Fruit fly (Drosophila melanogaster) whole organism, embryonic: ENCODE results near the gene Dic4.
A peak's percentile ranks its signal among the peaks of the same experiment; 100 is the strongest.

Experiments used
- B-H2 ChIP-seq: fragments of 200-800 bp; sonication (Bioruptor generic); optimal IDR thresholded peaks from 2 replicates; lab custom pipeline; 2018; ENCODE audit warnings: missing biosample characterization, mild to moderate bottlenecking, missing genetic modification characterization
- Bdp1 ChIP-seq: fragments of 200-800 bp; sonication (Bioruptor generic); optimal IDR thresholded peaks from 3 replicates; lab custom pipeline; 2016; ENCODE audit warnings: missing biosample characterization, missing genetic modification characterization
- CG11696 ChIP-seq: fragments of 200-800 bp; sonication (Bioruptor generic); IDR thresholded peaks from 2 replicates; pipeline ENCODE4 v1.3.6; 2022; ENCODE audit warnings: missing biosample characterization, missing genetic modification characterization
- CG12104 ChIP-seq: fragments of 200-800 bp; sonication (Bioruptor generic); optimal IDR thresholded peaks from 3 replicates; lab custom pipeline; 2016; ENCODE audit warnings: missing biosample characterization, missing genetic modification characterization
- CG12236 ChIP-seq: fragments of 200-800 bp; sonication (Bioruptor generic); optimal IDR thresholded peaks from 2 replicates; lab custom pipeline; 2016; ENCODE audit warnings: missing biosample characterization, missing genetic modification characterization
- CG13894 ChIP-seq: fragments of 200-800 bp; sonication (Bioruptor generic); optimal IDR thresholded peaks from 3 replicates; lab custom pipeline; 2018; ENCODE audit warnings: missing biosample characterization, mild to moderate bottlenecking, missing genetic modification characterization, moderate library complexity
- CG14441 ChIP-seq: fragments of 200-800 bp; sonication (Bioruptor generic); IDR thresholded peaks from 2 replicates; pipeline ENCODE4 v1.3.6; 2022; ENCODE audit warnings: missing biosample characterization, missing genetic modification characterization
- CG17568 ChIP-seq: fragments of 200-800 bp; sonication (Bioruptor generic); optimal IDR thresholded peaks from 2 replicates; lab custom pipeline; 2018; ENCODE audit warnings: missing biosample characterization, mild to moderate bottlenecking, missing genetic modification characterization, moderate library complexity
- CG17802 ChIP-seq: fragments of 200-800 bp; sonication (Bioruptor generic); optimal IDR thresholded peaks from 2 replicates; lab custom pipeline; 2018; ENCODE audit warnings: missing biosample characterization, mild to moderate bottlenecking, missing genetic modification characterization, moderate library complexity
- CG18011 ChIP-seq: fragments of 200-800 bp; sonication (Bioruptor generic); optimal IDR thresholded peaks from 2 replicates; lab custom pipeline; 2017; ENCODE audit warnings: missing biosample characterization, missing genetic modification characterization, mild to moderate bottlenecking, moderate library complexity, missing genotype
- CG2199 ChIP-seq: fragments of 200-800 bp; sonication (Bioruptor generic); IDR thresholded peaks from 3 replicates; pipeline ENCODE4 v1.3.6; 2022; ENCODE audit warnings: missing biosample characterization, missing genetic modification characterization
- CG4854 ChIP-seq: fragments of 200-800 bp; sonication (Bioruptor generic); optimal IDR thresholded peaks from 2 replicates; lab custom pipeline; 2016; ENCODE audit warnings: missing biosample characterization, missing genetic modification characterization, inconsistent platforms
- CG6791 ChIP-seq: fragments of 200-800 bp; sonication (Bioruptor generic); IDR thresholded peaks from 3 replicates; pipeline ENCODE4 v1.3.6; 2022; ENCODE audit warnings: missing biosample characterization, missing genetic modification characterization; ENCODE audit not compliant: partially characterized antibody
- CG8281 ChIP-seq: fragments of 200-800 bp; sonication (Bioruptor generic); optimal IDR thresholded peaks from 2 replicates; lab custom pipeline; 2018; ENCODE audit warnings: missing biosample characterization, mild to moderate bottlenecking, missing genetic modification characterization, moderate library complexity
- CTCF ChIP-seq: fragments of 200-800 bp; sonication (Bioruptor generic); optimal IDR thresholded peaks from 2 replicates; lab custom pipeline; 2017; ENCODE audit warnings: missing biosample characterization, mild to moderate bottlenecking, missing genetic modification characterization, moderate library complexity
- D19B ChIP-seq: fragments of 200-800 bp; sonication (Bioruptor generic); optimal IDR thresholded peaks from 2 replicates; lab custom pipeline; 2017; ENCODE audit warnings: missing biosample characterization, mild to moderate bottlenecking, missing genetic modification characterization
- Dbx ChIP-seq: fragments of 200-800 bp; sonication (Bioruptor generic); IDR thresholded peaks from 3 replicates; pipeline ENCODE4 v1.3.6; 2022; ENCODE audit warnings: missing biosample characterization, missing genetic modification characterization
- Eip74EF ChIP-seq, 2 experiments: fragments of 200-800 bp in 1 of 2; fragments of >200 bp in 1 of 2; sonication (Bioruptor generic) in 1 of 2; optimal IDR thresholded peaks; 2 replicates each; lab custom pipeline; 2017 to 2019; ENCODE audit warnings: missing biosample characterization in 2 of 2, missing genetic modification characterization in 2 of 2, mild to moderate bottlenecking in 1 of 2, moderate library complexity in 1 of 2
- Fer2 ChIP-seq: fragments of 200-800 bp; sonication (Bioruptor generic); optimal IDR thresholded peaks from 2 replicates; lab custom pipeline; 2018; ENCODE audit warnings: missing biosample characterization, mild to moderate bottlenecking, missing genetic modification characterization, moderate library complexity
- Gug ChIP-seq: fragments of 200-800 bp; sonication (Bioruptor generic); IDR thresholded peaks from 4 replicates; pipeline ENCODE4 v1.3.6; 2022; ENCODE audit warnings: missing biosample characterization, missing genetic modification characterization
- HLH3B ChIP-seq: fragments of 200-800 bp; sonication (Bioruptor generic); IDR thresholded peaks from 2 replicates; pipeline ENCODE4 v1.3.6; 2022; ENCODE audit warnings: missing biosample characterization, missing genetic modification characterization
- MESR4 ChIP-seq: fragments of 200-800 bp; sonication (Bioruptor generic); optimal IDR thresholded peaks from 2 replicates; lab custom pipeline; 2018; ENCODE audit warnings: missing biosample characterization, mild to moderate bottlenecking, missing genetic modification characterization, moderate library complexity
- NK7.1 ChIP-seq: fragments of 200-800 bp; sonication (Bioruptor generic); optimal IDR thresholded peaks from 3 replicates; lab custom pipeline; 2016; ENCODE audit warnings: missing biosample characterization, missing genetic modification characterization
- NfI ChIP-seq: fragments of 200-800 bp; sonication (Bioruptor generic); optimal IDR thresholded peaks from 3 replicates; lab custom pipeline; 2018; ENCODE audit warnings: missing biosample characterization, mild to moderate bottlenecking, missing genetic modification characterization, moderate library complexity
- Opbp ChIP-seq: fragments of 200-800 bp; sonication (Bioruptor generic); IDR thresholded peaks from 3 replicates; pipeline ENCODE4 v1.3.6; 2022; ENCODE audit warnings: missing biosample characterization, missing genetic modification characterization; ENCODE audit not compliant: partially characterized antibody
- Rfx ChIP-seq: fragments of 200-800 bp; sonication (Bioruptor generic); IDR thresholded peaks from 2 replicates; pipeline ENCODE4 v1.3.6; 2022; ENCODE audit warnings: missing biosample characterization, missing genetic modification characterization
- Rx ChIP-seq: fragments of 200-800 bp; sonication (Bioruptor generic); IDR thresholded peaks from 2 replicates; pipeline ENCODE4 v1.3.6; 2022; ENCODE audit warnings: missing biosample characterization, missing genetic modification characterization
- Scr ChIP-seq: fragments of 200-800 bp; sonication (Bioruptor generic); IDR thresholded peaks from 2 replicates; pipeline ENCODE4 v1.3.6; 2022; ENCODE audit warnings: missing biosample characterization, missing genetic modification characterization; ENCODE audit not compliant: partially characterized antibody
- Tbp ChIP-seq: fragments of >200 bp; optimal IDR thresholded peaks from 2 replicates; lab custom pipeline; 2018; ENCODE audit warnings: missing biosample characterization, missing genetic modification characterization
- ac ChIP-seq: fragments of 200-800 bp; sonication (Bioruptor generic); optimal IDR thresholded peaks from 3 replicates; lab custom pipeline; 2017; ENCODE audit warnings: missing biosample characterization, mild to moderate bottlenecking, missing genetic modification characterization
- ato ChIP-seq: fragments of 200-800 bp; sonication (Bioruptor generic); IDR thresholded peaks from 2 replicates; pipeline ENCODE4 v1.3.6; 2022; ENCODE audit warnings: missing biosample characterization, missing genetic modification characterization; ENCODE audit not compliant: partially characterized antibody
- az2 ChIP-seq: fragments of 200-800 bp; sonication (Bioruptor generic); optimal IDR thresholded peaks from 3 replicates; lab custom pipeline; 2016; ENCODE audit warnings: missing biosample characterization, missing genetic modification characterization
- bab2 ChIP-seq: fragments of 200-800 bp; sonication (Bioruptor generic); optimal IDR thresholded peaks from 2 replicates; lab custom pipeline; 2016; ENCODE audit warnings: missing biosample characterization, missing genetic modification characterization
- bbx ChIP-seq: fragments of 200-800 bp; sonication (Bioruptor generic); IDR thresholded peaks from 2 replicates; pipeline ENCODE4 v1.3.6; 2022; ENCODE audit warnings: missing biosample characterization, missing genetic modification characterization; ENCODE audit not compliant: partially characterized antibody
- cad ChIP-seq: fragments of >200 bp; optimal IDR thresholded peaks from 2 replicates; lab custom pipeline; 2017; ENCODE audit warnings: missing biosample characterization, missing genetic modification characterization
- chinmo ChIP-seq: fragments of 200-800 bp; sonication (Bioruptor generic); IDR thresholded peaks from 4 replicates; pipeline ENCODE4 v1.3.6; 2022; ENCODE audit warnings: missing biosample characterization, missing genetic modification characterization; ENCODE audit not compliant: partially characterized antibody
- esg ChIP-seq: fragments of 200-800 bp; sonication (Bioruptor generic); conservative IDR thresholded peaks from 2 replicates; pipeline ENCODE4 v1.3.6; 2022; ENCODE audit warnings: missing biosample characterization, missing genetic modification characterization
- fd3F ChIP-seq: fragments of 200-800 bp; sonication (Bioruptor generic); optimal IDR thresholded peaks from 2 replicates; lab custom pipeline; 2018; ENCODE audit warnings: missing biosample characterization, mild to moderate bottlenecking, missing genetic modification characterization, moderate library complexity
- inv ChIP-seq: fragments of 200-800 bp; sonication (Bioruptor generic); IDR thresholded peaks from 2 replicates; pipeline ENCODE4 v1.3.6; 2022; ENCODE audit warnings: missing biosample characterization, missing genetic modification characterization; ENCODE audit not compliant: partially characterized antibody
- onecut ChIP-seq: fragments of 200-800 bp; sonication (Bioruptor generic); IDR thresholded peaks from 2 replicates; pipeline ENCODE4 v1.3.6; 2022; ENCODE audit warnings: missing biosample characterization, missing genetic modification characterization
- sc ChIP-seq, 3 experiments: fragments of >200 bp in 2 of 3; fragments of 200-800 bp in 1 of 3; sonication (Bioruptor generic) in 1 of 3; optimal IDR thresholded peaks; 2 replicates in 2 of 3; 3 replicates in 1 of 3; lab custom pipeline; 2017; ENCODE audit warnings: mild to moderate bottlenecking in 1 of 3, missing biosample characterization in 1 of 3, missing genetic modification characterization in 1 of 3, missing genetic modification reagents in 1 of 3
- sim ChIP-seq: fragments of 200-800 bp; sonication (Bioruptor generic); IDR thresholded peaks from 2 replicates; pipeline ENCODE4 v1.3.6; 2022; ENCODE audit warnings: missing biosample characterization, missing genetic modification characterization
- slbo ChIP-seq: fragments of 200-800 bp; sonication (Bioruptor generic); IDR thresholded peaks from 2 replicates; pipeline ENCODE4 v1.3.6; 2022; ENCODE audit warnings: missing biosample characterization, missing genetic modification characterization
- tll ChIP-seq, 2 experiments: fragments of 200-800 bp in 1 of 2; fragments of >200 bp in 1 of 2; sonication (Bioruptor generic) in 1 of 2; optimal IDR thresholded peaks; 2 replicates each; lab custom pipeline; 2017 to 2019; ENCODE audit warnings: missing biosample characterization in 2 of 2, missing genetic modification characterization in 2 of 2, mild to moderate bottlenecking in 1 of 2, moderate library complexity in 1 of 2
- tna ChIP-seq: fragments of 200-800 bp; sonication (Bioruptor generic); IDR thresholded peaks from 2 replicates; pipeline ENCODE4 v1.3.6; 2022; ENCODE audit warnings: missing biosample characterization, missing genetic modification characterization; ENCODE audit not compliant: partially characterized antibody
- tup ChIP-seq: fragments of 200-800 bp; sonication (Bioruptor generic); optimal IDR thresholded peaks from 2 replicates; lab custom pipeline; 2016; ENCODE audit warnings: missing biosample characterization, mild to moderate bottlenecking, missing genetic modification characterization, moderate library complexity
- zf30C ChIP-seq: fragments of 200-800 bp; sonication (Bioruptor generic); optimal IDR thresholded peaks from 3 replicates; lab custom pipeline; 2018; ENCODE audit warnings: missing biosample characterization, mild to moderate bottlenecking, missing genetic modification characterization

Gene Dic4

DNA sequence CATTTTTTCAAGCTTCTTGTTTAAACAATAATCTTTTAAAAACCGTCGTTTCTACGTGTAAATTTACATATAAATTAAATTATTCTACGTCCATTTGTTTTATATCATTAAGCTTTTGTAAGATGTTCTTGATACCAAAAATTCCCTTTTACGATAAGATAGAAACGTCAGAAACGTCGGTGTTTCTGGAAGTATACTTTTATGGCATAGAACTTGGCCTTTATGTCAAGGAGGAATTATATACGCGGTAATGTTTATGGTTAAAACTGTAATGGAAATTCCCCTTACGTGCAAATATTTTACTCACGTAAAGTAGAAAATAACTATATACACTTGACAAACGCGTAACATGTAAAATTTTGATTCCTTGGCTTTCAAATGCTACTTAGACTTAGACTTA is 45.5 kb upstream of the Dic4 start (continued):
- TF ChIP-seq Opbp (GFP tag; lab: Robert Waterston, UW) (0 out of 3 replicates have a peak, but pooled peaks have one; percentile 21), NfI (peak; percentile 12), HLH3B (GFP tag; lab: Robert Waterston, UW) (0 out of 2 replicates have a peak, but pooled peaks have one; percentile 7), CG6791 (GFP tag; lab: Robert Waterston, UW) (peak; percentile 45; the same call in 1 of the 3 replicates), Rfx (GFP tag; lab: Robert Waterston, UW) (no peak), sim (GFP tag; lab: Robert Waterston, UW) (no peak), CG18011 (GFP tag; lab: Kevin White, UChicago) (peak; percentile 96), CG4854 (GFP tag; lab: Kevin White, UChicago) (peak; percentile 2), inv (GFP tag; lab: Robert Waterston, UW) (peak; percentile 49), CG13894 (tag; lab: Kevin White, UChicago) (peak; percentile 9)

DNA sequence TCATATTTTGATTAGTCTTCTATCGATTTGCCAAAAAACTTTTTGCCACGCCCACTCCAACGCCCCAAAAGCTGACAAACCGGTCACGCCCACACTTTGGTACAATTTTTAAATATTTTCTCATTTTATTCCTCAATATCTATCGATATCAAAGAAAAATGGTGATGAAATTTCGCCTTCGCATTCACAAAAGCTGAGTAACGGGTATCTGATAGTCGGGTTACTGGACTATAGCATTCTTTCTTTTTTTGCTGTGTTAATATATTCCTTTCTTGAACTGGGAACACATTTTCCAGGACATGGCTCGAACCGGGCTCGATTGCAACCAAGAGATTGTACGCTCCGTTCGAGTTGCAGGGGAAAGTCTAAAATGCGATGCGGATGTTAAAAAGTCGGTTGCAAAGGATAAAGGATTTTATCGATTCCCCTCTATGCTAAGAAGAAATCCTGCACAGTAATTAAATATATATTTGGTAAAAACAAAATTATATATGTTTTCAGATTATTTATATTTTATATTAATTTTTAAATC is 44.8 kb upstream of the Dic4 start:
- no peak for TF ChIP-seq CG2199 (GFP tag; lab: Robert Waterston, UW)
- peak; percentile 69 for TF ChIP-seq CG6791 (GFP tag; lab: Robert Waterston, UW)
- TF ChIP-seq CG17802, result no peak
- no peak for TF ChIP-seq tll (GFP tag; optimal IDR thresholded peaks at IDR 0.05; lab: Kevin White, UChicago)
- no peak for TF ChIP-seq slbo (GFP tag; lab: Robert Waterston, UW)
- no peak for TF ChIP-seq Bdp1 (GFP tag; lab: Kevin White, UChicago)
- no peak for TF ChIP-seq az2 (GFP tag; lab: Kevin White, UChicago)
- no peak for TF ChIP-seq Dbx (GFP tag; lab: Robert Waterston, UW)
- no peak for TF ChIP-seq HLH3B (GFP tag; lab: Robert Waterston, UW)
- TF ChIP-seq esg (GFP tag; lab: Robert Waterston, UW), result no peak
- TF ChIP-seq CTCF, result no peak
- TF ChIP-seq bbx (GFP tag; lab: Robert Waterston, UW), result peak; percentile 38; the same call in 1 of the 2 replicates
- peak; percentile 38; the same call in 1 of the 2 replicates for TF ChIP-seq Scr (GFP tag; lab: Robert Waterston, UW)
- TF ChIP-seq CG14441 (GFP tag; lab: Robert Waterston, UW), result no peak
- no peak for TF ChIP-seq CG12236 (GFP tag; lab: Kevin White, UChicago)
- TF ChIP-seq Gug (GFP tag; lab: Robert Waterston, UW), result no peak
- TF ChIP-seq Fer2 (tag; lab: Kevin White, UChicago), result no peak
- no peak for TF ChIP-seq Rx (GFP tag; lab: Robert Waterston, UW)
- no peak for TF ChIP-seq CG8281 (tag; lab: Kevin White, UChicago)
- TF ChIP-seq cad (GFP tag; lab: Kevin White, UChicago), result no peak
- TF ChIP-seq onecut (GFP tag; lab: Robert Waterston, UW), result no peak
- TF ChIP-seq fd3F, result no peak
- peak; percentile 38; the same call in 1 of the 2 replicates for TF ChIP-seq ato
- TF ChIP-seq CG11696 (GFP tag; lab: Robert Waterston, UW), result no peak
- TF ChIP-seq B-H2, result no peak
- no peak for TF ChIP-seq zf30C (GFP tag; lab: Kevin White, UChicago)
- no peak for TF ChIP-seq sc (optimal IDR thresholded peaks at IDR 0.05; lab: Kevin White, UChicago)
- no peak for TF ChIP-seq sc (GFP tag; optimal IDR thresholded peaks at IDR 0.05; lab: Kevin White, UChicago)
- no peak for TF ChIP-seq Tbp
- TF ChIP-seq tna (GFP tag; lab: Robert Waterston, UW), result peak; percentile 74
- no peak for TF ChIP-seq Eip74EF (GFP tag; optimal IDR thresholded peaks at IDR 0.05; lab: Kevin White, UChicago)
- TF ChIP-seq CG12104, result no peak
- TF ChIP-seq CG17568 (GFP tag; lab: Kevin White, UChicago), result no peak
- TF ChIP-seq MESR4 (GFP tag; lab: Kevin White, UChicago), result no peak
- TF ChIP-seq D19B (GFP tag; lab: Kevin White, UChicago), result peak; percentile 59
- no peak for TF ChIP-seq ac (GFP tag; lab: Kevin White, UChicago)
- TF ChIP-seq NK7.1, result no peak
- 0 out of 4 replicates have a peak, but pooled peaks have one; percentile 11 for TF ChIP-seq chinmo (GFP tag; lab: Robert Waterston, UW)
- no peak for TF ChIP-seq tup
- TF ChIP-seq bab2 (GFP tag; lab: Kevin White, UChicago), result no peak
